Worm (Caenorhabditis elegans): ENCODE data around the gene F54B11.4.

F54B11.4 gene

ce11 chrX:13591953-13592352 is 514 bp upstream of the F54B11.4 start (continued):
- TF ChIP-seq somi-1 (GFP tag; optimal IDR thresholded peaks at IDR 0.05) = no peak
- no peak for TF ChIP-seq K11D2.4 (GFP tag; IDR thresholded peaks at IDR 0.05)
- no peak for TF ChIP-seq hmg-1.2 (GFP tag; IDR thresholded peaks at IDR 0.05)

- TF ChIP-seq let-607 (tag; optimal IDR thresholded peaks at IDR 0.05) (no peak), hmg-1.2 (GFP tag; IDR thresholded peaks at IDR 0.05) (peak; percentile 61; the same call in 1 of the 2 replicates), nhr-80 (tag; optimal IDR thresholded peaks at IDR 0.05) (peak; percentile 25), attf-5 (GFP tag; optimal IDR thresholded peaks at IDR 0.05) (peak; percentile 57), attf-3 (GFP tag; conservative IDR thresholded peaks at IDR 0.05) (peak; percentile 89), rec-8 (tag; optimal IDR thresholded peaks at IDR 0.05) (no peak), lin-35 (GFP tag; optimal IDR thresholded peaks at IDR 0.05) (peak in 1 of 3 experiments; percentile 37), lin-40 (tag; optimal IDR thresholded peaks at IDR 0.05) (peak; percentile 9)
Observed at ce11 chrX:13596003-13596767, 3.7 kb downstream of the F54B11.4 start, which contains the start of gene F54B11.5. Gene F54B11.5 (minus strand): TSS chrX:13596068.

- no peak for TF ChIP-seq tbx-9 (tag; optimal IDR thresholded peaks at IDR 0.05; ENCODE audit: borderline replicate concordance)
- TF ChIP-seq zfh-2 (GFP tag; conservative IDR thresholded peaks at IDR 0.05) = peak; percentile 40; the same call in 1 of the 2 replicates
- peak; percentile 6 for TF ChIP-seq K12H6.12 (tag; optimal IDR thresholded peaks at IDR 0.05)
- TF ChIP-seq F37B4.10 (GFP tag; IDR thresholded peaks at IDR 0.05) = no peak
- peak; percentile 50; the same call in 1 of the 2 replicates for TF ChIP-seq dox-1 (GFP tag; IDR thresholded peaks at IDR 0.05)
- TF ChIP-seq madf-10 (tag; optimal IDR thresholded peaks at IDR 0.05) = no peak
- TF ChIP-seq ceh-27 (GFP tag; optimal IDR thresholded peaks at IDR 0.05) = no peak
- peak; percentile 89 for TF ChIP-seq attf-3 (GFP tag; conservative IDR thresholded peaks at IDR 0.05)
- TF ChIP-seq ztf-26 (tag; optimal IDR thresholded peaks at IDR 0.05) = no peak
- peak; percentile 35 for TF ChIP-seq attf-5 (GFP tag; optimal IDR thresholded peaks at IDR 0.05)
- TF ChIP-seq lin-35 (GFP tag; optimal IDR thresholded peaks at IDR 0.05) = peak in 1 of 3 experiments; percentile 40
- peak; percentile 54 for TF ChIP-seq nhr-80 (tag; optimal IDR thresholded peaks at IDR 0.05)
- TF ChIP-seq cebp-2 (GFP tag; IDR thresholded peaks at IDR 0.05) = no peak
- TF ChIP-seq ceh-40 (GFP tag; IDR thresholded peaks at IDR 0.05) = 0 out of 2 replicates have a peak, but pooled peaks have one; percentile 19
- no peak for TF ChIP-seq Y56A3A.18 (GFP tag; IDR thresholded peaks at IDR 0.05)
- no peak for TF ChIP-seq nfya-2 (GFP tag; IDR thresholded peaks at IDR 0.05)
- TF ChIP-seq madf-3 (GFP tag; IDR thresholded peaks at IDR 0.05) = no peak
Observed at ce11 chrX:13598021-13598499, 5.6 kb downstream of the F54B11.4 start, which contains the start of gene bra-1. Gene bra-1 (plus strand): TSS chrX:13598449.

- TF ChIP-seq B0019.2 (GFP tag; conservative IDR thresholded peaks at IDR 0.05) = no peak
- no peak for TF ChIP-seq hmg-1.2 (GFP tag; IDR thresholded peaks at IDR 0.05)
- TF ChIP-seq ztf-26 (tag; optimal IDR thresholded peaks at IDR 0.05) = no peak
- TF ChIP-seq him-1 (tag; optimal IDR thresholded peaks at IDR 0.05) = no peak
- TF ChIP-seq gei-17 (GFP tag; optimal IDR thresholded peaks at IDR 0.05) = no peak
- no peak for TF ChIP-seq egl-18 (GFP tag; IDR thresholded peaks at IDR 0.05)
- no peak for TF ChIP-seq zfh-2 (GFP tag; conservative IDR thresholded peaks at IDR 0.05)
- no peak for TF ChIP-seq lin-40 (tag; optimal IDR thresholded peaks at IDR 0.05)
- no peak for TF ChIP-seq mes-4 (tag; optimal IDR thresholded peaks at IDR 0.05)
Observed at ce11 chrX:13600136-13600535, 7.7 kb downstream of the F54B11.4 start, which contains the start of gene F54B11.7. Gene F54B11.7 (plus strand): TSS chrX:13600436.

ce11 chrX:13603826-13604225 is 11.4 kb downstream of the F54B11.4 start, which contains the start of gene F54B11.8:
Gene F54B11.8 (minus strand): TSS chrX:13603926.
- TF ChIP-seq ekl-4 (GFP tag; IDR thresholded peaks at IDR 0.05) (peak; percentile 14; the same call in 1 of the 2 replicates), mes-4 (tag; optimal IDR thresholded peaks at IDR 0.05) (no peak), sea-2 (GFP tag; IDR thresholded peaks at IDR 0.05) (no peak), nhr-27 (tag; optimal IDR thresholded peaks at IDR 0.05) (no peak)

Data from whole organism, young adult.